Worm (Caenorhabditis elegans): ENCODE measurements around the gene gtf-2H3.

The gtf-2H3 gene

ce11 chrIII:10123586-10124233 lies 3.8 kb upstream of the gtf-2H3 start, which contains the start of gene ttll-4 (continued):
- TF ChIP-seq daf-12 (tag; optimal IDR thresholded peaks at IDR 0.05), result no peak
- TF ChIP-seq hlh-11 (tag; optimal IDR thresholded peaks at IDR 0.05), result peak; percentile 16
- TF ChIP-seq hmg-1.1 (GFP tag; IDR thresholded peaks at IDR 0.05), result peak; percentile 62; the same call in 1 of the 2 replicates
- peak; percentile 22 for TF ChIP-seq lin-13 (GFP tag; optimal IDR thresholded peaks at IDR 0.05)
- 0 out of 2 replicates have a peak, but pooled peaks have one; percentile 37 for TF ChIP-seq nhr-42 (GFP tag; IDR thresholded peaks at IDR 0.05)
- TF ChIP-seq cey-2 (tag; optimal IDR thresholded peaks at IDR 0.05; ENCODE audit: borderline replicate concordance, insufficient read depth), result no peak
- TF ChIP-seq gei-8 (GFP tag; optimal IDR thresholded peaks at IDR 0.05), result no peak
- TF ChIP-seq lin-15B (tag; optimal IDR thresholded peaks at IDR 0.05), result no peak

- no peak for TF ChIP-seq pha-4 (GFP tag; IDR thresholded peaks at IDR 0.05)
- no peak for TF ChIP-seq pha-4 (tag; optimal IDR thresholded peaks at IDR 0.05)
- TF ChIP-seq nhr-102 (tag; optimal IDR thresholded peaks at IDR 0.05), result no peak
- TF ChIP-seq nhr-10 (tag; optimal IDR thresholded peaks at IDR 0.05), result no peak
- TF ChIP-seq F26F4.8 (GFP tag; conservative IDR thresholded peaks at IDR 0.05), result no peak
- TF ChIP-seq hlh-30 (tag; optimal IDR thresholded peaks at IDR 0.05; ENCODE audit: insufficient read depth), result no peak
Observed at ce11 chrIII:10118818-10119217, 1.1 kb downstream of the gtf-2H3 start, which contains the start of gene ZK1128.3. Gene ZK1128.3 (minus strand): TSS chrIII:10118918.

- peak; percentile 61 for TF ChIP-seq R02D3.7 (tag; optimal IDR thresholded peaks at IDR 0.05)
- TF ChIP-seq hlh-30 (tag; optimal IDR thresholded peaks at IDR 0.05; ENCODE audit: insufficient read depth), result no peak
- peak; percentile 9 for TF ChIP-seq dve-1 (tag; optimal IDR thresholded peaks at IDR 0.05; ENCODE audit: insufficient read depth)
- TF ChIP-seq unc-39 (tag; optimal IDR thresholded peaks at IDR 0.05), result no peak
- peak; percentile 33 for TF ChIP-seq dpl-1 (GFP tag; optimal IDR thresholded peaks at IDR 0.05)
- TF ChIP-seq ceh-20 (GFP tag; IDR thresholded peaks at IDR 0.05), result no peak
- no peak for TF ChIP-seq pqm-1 (tag; optimal IDR thresholded peaks at IDR 0.05)
- TF ChIP-seq mep-1 (tag; optimal IDR thresholded peaks at IDR 0.05), result no peak
- no peak for TF ChIP-seq hif-1 (tag; optimal IDR thresholded peaks at IDR 0.05)
- 0 out of 2 replicates have a peak, but pooled peaks have one; percentile 13 for TF ChIP-seq hmg-1.1 (GFP tag; IDR thresholded peaks at IDR 0.05)
- no peak for TF ChIP-seq tra-1 (GFP tag; IDR thresholded peaks at IDR 0.05)
- peak; percentile 45 for TF ChIP-seq mes-2 (tag; optimal IDR thresholded peaks at IDR 0.05; ENCODE audit: poor library complexity, severe bottlenecking)
- TF ChIP-seq daf-12 (tag; optimal IDR thresholded peaks at IDR 0.05), result no peak
- no peak for TF ChIP-seq vab-7 (GFP tag; IDR thresholded peaks at IDR 0.05)
- TF ChIP-seq unc-62 (GFP tag; optimal IDR thresholded peaks at IDR 0.05 in 1 of 2), result no peak
- no peak for TF ChIP-seq unc-62 (tag; optimal IDR thresholded peaks at IDR 0.05)
- TF ChIP-seq T20F7.1 (GFP tag; optimal IDR thresholded peaks at IDR 0.05), result no peak
- peak in 1 of 2 experiments; percentile 68 for TF ChIP-seq lsy-2 (tag; optimal IDR thresholded peaks at IDR 0.05)
- no peak for TF ChIP-seq lin-13 (GFP tag; optimal IDR thresholded peaks at IDR 0.05)
- no peak for TF ChIP-seq daf-8 (GFP tag; IDR thresholded peaks at IDR 0.05)
Observed at ce11 chrIII:10114662-10115061, 5.3 kb downstream of the gtf-2H3 start, which contains the start of the genes ZK1128.1 and mett-10. Gene ZK1128.1 (minus strand): TSS chrIII:10114760. Gene mett-10 (plus strand): TSS chrIII:10115036.

ce11 chrIII:10112958-10113357 lies 7.0 kb downstream of the gtf-2H3 start, which contains the start of gene vps-29:
Gene vps-29 (minus strand): TSS chrIII:10113058.
- no peak for TF ChIP-seq rbr-2 (tag; optimal IDR thresholded peaks at IDR 0.05)
- TF ChIP-seq hmg-1.1 (GFP tag; IDR thresholded peaks at IDR 0.05), result no peak
- TF ChIP-seq nhr-111 (GFP tag; optimal IDR thresholded peaks at IDR 0.05), result no peak
- no peak for TF ChIP-seq zfp-2 (tag; optimal IDR thresholded peaks at IDR 0.05)
- TF ChIP-seq daf-16 (GFP tag; optimal IDR thresholded peaks at IDR 0.05), result no peak
- TF ChIP-seq daf-16 (tag; optimal IDR thresholded peaks at IDR 0.05), result no peak
- TF ChIP-seq fos-1 (tag; optimal IDR thresholded peaks at IDR 0.05), result no peak
- no peak for TF ChIP-seq pha-4 (GFP tag; IDR thresholded peaks at IDR 0.05)
- TF ChIP-seq pha-4 (tag; optimal IDR thresholded peaks at IDR 0.05), result no peak
- TF ChIP-seq lir-3 (tag; optimal IDR thresholded peaks at IDR 0.05), result no peak
- TF ChIP-seq madf-5 (GFP tag; IDR thresholded peaks at IDR 0.05), result no peak
- no peak for TF ChIP-seq zag-1 (tag; optimal IDR thresholded peaks at IDR 0.05)
- no peak for TF ChIP-seq Y105C5A.15 (GFP tag; IDR thresholded peaks at IDR 0.05)
- no peak for TF ChIP-seq F37D6.2 (tag; optimal IDR thresholded peaks at IDR 0.05)
- no peak for TF ChIP-seq mxl-3 (GFP tag; optimal IDR thresholded peaks at IDR 0.05)
- TF ChIP-seq mep-1 (tag; optimal IDR thresholded peaks at IDR 0.05), result no peak
